Fruit fly (Drosophila melanogaster) whole organism, embryonic: ENCODE data around the gene brn.
A peak's percentile ranks its signal among the peaks of the same experiment; 100 is the strongest.

ENCODE experiments used
- ATbp ChIP-seq: fragments of 200-800 bp; sonication (Bioruptor generic); optimal IDR thresholded peaks from 2 replicates; lab custom pipeline; 2017; ENCODE audit warnings: missing biosample characterization, mild to moderate bottlenecking, missing genetic modification characterization, missing genetic modification reagents
- Asciz ChIP-seq: fragments of 200-800 bp; sonication (Bioruptor generic); optimal IDR thresholded peaks from 2 replicates; lab custom pipeline; 2017; ENCODE audit warnings: missing biosample characterization, mild to moderate bottlenecking, missing genetic modification characterization, missing genetic modification reagents
- Atf-2 ChIP-seq: fragments of 200-800 bp; sonication (Bioruptor generic); optimal IDR thresholded peaks from 2 replicates; lab custom pipeline; 2016; ENCODE audit warnings: missing biosample characterization, missing genetic modification characterization
- BEAF-32 ChIP-seq: fragments of 200-800 bp; sonication (Bioruptor generic); optimal IDR thresholded peaks from 3 replicates; lab custom pipeline; 2017; ENCODE audit warnings: missing biosample characterization, missing genetic modification characterization, mild to moderate bottlenecking, moderate library complexity, missing genetic modification reagents
- CG10209 ChIP-seq: fragments of 200-800 bp; sonication (Bioruptor generic); optimal IDR thresholded peaks from 3 replicates; lab custom pipeline; 2017; ENCODE audit warnings: missing biosample characterization, mild to moderate bottlenecking, missing genetic modification characterization, missing genetic modification reagents
- CG10431 ChIP-seq: fragments of 200-800 bp; sonication (Bioruptor generic); optimal IDR thresholded peaks from 3 replicates; lab custom pipeline; 2018; ENCODE audit warnings: missing biosample characterization, mild to moderate bottlenecking, missing genetic modification characterization
- CG10462 ChIP-seq: fragments of 200-800 bp; sonication (Bioruptor generic); optimal IDR thresholded peaks from 2 replicates; lab custom pipeline; 2016; ENCODE audit warnings: missing biosample characterization, missing genetic modification characterization
- CG11504 ChIP-seq: fragments of 200-800 bp; sonication (Bioruptor generic); optimal IDR thresholded peaks from 3 replicates; lab custom pipeline; 2019; ENCODE audit warnings: missing biosample characterization, mild to moderate bottlenecking, missing genetic modification characterization, moderate library complexity
- CG11696 ChIP-seq: fragments of 200-800 bp; sonication (Bioruptor generic); IDR thresholded peaks from 2 replicates; pipeline ENCODE4 v1.3.6; 2022; ENCODE audit warnings: missing biosample characterization, missing genetic modification characterization
- CG12769 ChIP-seq: fragments of 200-800 bp; sonication (Bioruptor generic); optimal IDR thresholded peaks from 2 replicates; lab custom pipeline; 2019; ENCODE audit warnings: missing biosample characterization, mild to moderate bottlenecking, missing genetic modification characterization, moderate library complexity
- CG13424 ChIP-seq: fragments of 200-800 bp; sonication (Bioruptor generic); optimal IDR thresholded peaks from 2 replicates; lab custom pipeline; 2019; ENCODE audit warnings: missing biosample characterization, mild to moderate bottlenecking, missing genetic modification characterization, moderate library complexity
- CG14441 ChIP-seq: fragments of 200-800 bp; sonication (Bioruptor generic); IDR thresholded peaks from 2 replicates; pipeline ENCODE4 v1.3.6; 2022; ENCODE audit warnings: missing biosample characterization, missing genetic modification characterization
- CG17328 ChIP-seq: fragments of 200-800 bp; sonication (Bioruptor generic); IDR thresholded peaks from 2 replicates; pipeline ENCODE4 v1.3.6; 2022; ENCODE audit warnings: missing biosample characterization, missing genetic modification characterization
- CG17385 ChIP-seq: fragments of 200-800 bp; sonication (Bioruptor generic); optimal IDR thresholded peaks from 3 replicates; lab custom pipeline; 2018; ENCODE audit warnings: missing biosample characterization, mild to moderate bottlenecking, missing genetic modification characterization
- CG2120 ChIP-seq: fragments of 200-800 bp; sonication (Bioruptor generic); optimal IDR thresholded peaks from 3 replicates; lab custom pipeline; 2016; ENCODE audit warnings: missing biosample characterization, missing genetic modification characterization
- CG2202 ChIP-seq: fragments of 200-800 bp; sonication (Bioruptor generic); optimal IDR thresholded peaks from 2 replicates; lab custom pipeline; 2018; ENCODE audit warnings: missing biosample characterization, mild to moderate bottlenecking, missing genetic modification characterization
- CG32532 ChIP-seq: fragments of 200-800 bp; sonication (Bioruptor generic); IDR thresholded peaks from 2 replicates; pipeline ENCODE4 v1.3.6; 2022; ENCODE audit warnings: missing biosample characterization, missing genetic modification characterization
- CG3281 ChIP-seq: fragments of 200-800 bp; sonication (Bioruptor generic); optimal IDR thresholded peaks from 3 replicates; lab custom pipeline; 2017; ENCODE audit warnings: missing biosample characterization, mild to moderate bottlenecking, missing genetic modification characterization
- CG4328 ChIP-seq: fragments of 200-800 bp; sonication (Bioruptor generic); optimal IDR thresholded peaks from 3 replicates; lab custom pipeline; 2017; ENCODE audit warnings: missing biosample characterization, missing genetic modification reagents, missing genetic modification characterization
- CG43689 ChIP-seq: fragments of 200-800 bp; sonication (Bioruptor generic); IDR thresholded peaks from 2 replicates; pipeline ENCODE4 v1.3.6; 2022; ENCODE audit warnings: missing biosample characterization, missing genetic modification characterization
- CG6254 ChIP-seq: fragments of 200-800 bp; sonication (Bioruptor generic); optimal IDR thresholded peaks from 3 replicates; lab custom pipeline; 2017; ENCODE audit warnings: mild to moderate bottlenecking, missing biosample characterization, missing genetic modification reagents, missing genetic modification characterization
- CG6654 ChIP-seq: fragments of 200-800 bp; sonication (Bioruptor generic); optimal IDR thresholded peaks from 2 replicates; lab custom pipeline; 2017; ENCODE audit warnings: missing biosample characterization, mild to moderate bottlenecking, missing genetic modification characterization
- CG6683 ChIP-seq: fragments of 200-800 bp; sonication (Bioruptor generic); optimal IDR thresholded peaks from 2 replicates; lab custom pipeline; 2017; ENCODE audit warnings: missing biosample characterization, mild to moderate bottlenecking, missing genetic modification characterization, missing genetic modification reagents
- CG6854 ChIP-seq: fragments of 200-800 bp; sonication (Bioruptor generic); optimal IDR thresholded peaks from 3 replicates; lab custom pipeline; 2017; ENCODE audit warnings: missing biosample characterization, mild to moderate bottlenecking, missing genetic modification characterization
- CrebB ChIP-seq: fragments of 200-800 bp; sonication (Bioruptor generic); optimal IDR thresholded peaks from 3 replicates; lab custom pipeline; 2018; ENCODE audit warnings: missing biosample characterization, mild to moderate bottlenecking, missing genetic modification characterization
- Dip3 ChIP-seq: fragments of 200-800 bp; sonication (Bioruptor generic); optimal IDR thresholded peaks from 3 replicates; lab custom pipeline; 2016; ENCODE audit warnings: missing biosample characterization, missing genetic modification characterization
- Drgx ChIP-seq: fragments of 200-800 bp; sonication (Bioruptor generic); IDR thresholded peaks from 2 replicates; pipeline ENCODE4 v1.3.6; 2022; ENCODE audit warnings: missing biosample characterization, missing genetic modification characterization
- Hr39 ChIP-seq: fragments of >200 bp; optimal IDR thresholded peaks from 2 replicates; lab custom pipeline; 2017
- Lpt ChIP-seq: fragments of >200 bp; optimal IDR thresholded peaks from 2 replicates; lab custom pipeline; 2018; ENCODE audit warnings: missing biosample characterization, missing genetic modification characterization
- Med ChIP-seq: fragments of 200-800 bp; sonication (Bioruptor generic); peaks from one replicate; lab custom pipeline; 2016; ENCODE audit warnings: missing biosample characterization, missing genetic modification characterization, mild to moderate bottlenecking, inconsistent platforms, moderate library complexity
- NC2α ChIP-seq: fragments of 200-800 bp; sonication (Bioruptor generic); optimal IDR thresholded peaks from 2 replicates; lab custom pipeline; 2016; ENCODE audit warnings: missing biosample characterization, missing genetic modification characterization
- NK7.1 ChIP-seq: fragments of 200-800 bp; sonication (Bioruptor generic); optimal IDR thresholded peaks from 3 replicates; lab custom pipeline; 2016; ENCODE audit warnings: missing biosample characterization, missing genetic modification characterization
- Nf-YB ChIP-seq: fragments of 200-800 bp; sonication (Bioruptor generic); optimal IDR thresholded peaks from 3 replicates; lab custom pipeline; 2019; ENCODE audit warnings: missing biosample characterization, mild to moderate bottlenecking, missing genetic modification characterization, moderate library complexity
- Xrp1 ChIP-seq: fragments of 200-800 bp; sonication (Bioruptor generic); IDR thresholded peaks from 2 replicates; pipeline ENCODE4 v1.3.6; 2022; ENCODE audit warnings: missing biosample characterization, missing genetic modification characterization
- bcd ChIP-seq: fragments of 200-800 bp; sonication (Bioruptor generic); optimal IDR thresholded peaks from 2 replicates; lab custom pipeline; 2017; ENCODE audit warnings: missing biosample characterization, mild to moderate bottlenecking, missing genetic modification characterization
- br ChIP-seq: fragments of >200 bp; optimal IDR thresholded peaks from 2 replicates; lab custom pipeline; 2017
- btn ChIP-seq: fragments of 200-800 bp; sonication (Bioruptor generic); optimal IDR thresholded peaks from 2 replicates; lab custom pipeline; 2016; ENCODE audit warnings: missing biosample characterization, missing genetic modification characterization
- dmrt99B ChIP-seq: fragments of 200-800 bp; sonication (Bioruptor generic); optimal IDR thresholded peaks from 2 replicates; lab custom pipeline; 2018; ENCODE audit warnings: missing biosample characterization, mild to moderate bottlenecking, missing genetic modification characterization, moderate library complexity
- dysf ChIP-seq: fragments of 200-800 bp; sonication (Bioruptor generic); IDR thresholded peaks from 3 replicates; pipeline ENCODE4 v1.3.6; 2022; ENCODE audit warnings: missing biosample characterization, missing genetic modification characterization
- fd64A ChIP-seq: fragments of 200-800 bp; sonication (Bioruptor generic); optimal IDR thresholded peaks from 3 replicates; lab custom pipeline; 2018; ENCODE audit warnings: missing biosample characterization, mild to moderate bottlenecking, missing genetic modification characterization
- ham ChIP-seq: fragments of 200-800 bp; sonication (Bioruptor generic); IDR thresholded peaks from 2 replicates; pipeline ENCODE4 v1.3.6; 2022; ENCODE audit warnings: missing biosample characterization, missing genetic modification characterization
- inv ChIP-seq: fragments of 200-800 bp; sonication (Bioruptor generic); IDR thresholded peaks from 2 replicates; pipeline ENCODE4 v1.3.6; 2022; ENCODE audit warnings: missing biosample characterization, missing genetic modification characterization; ENCODE audit not compliant: partially characterized antibody
- ken ChIP-seq: fragments of 200-800 bp; sonication (Bioruptor generic); IDR thresholded peaks from 3 replicates; pipeline ENCODE4 v1.3.6; 2022; ENCODE audit warnings: missing biosample characterization, missing genetic modification characterization
- lab ChIP-seq: fragments of 200-800 bp; sonication (Bioruptor generic); optimal IDR thresholded peaks from 3 replicates; lab custom pipeline; 2017; ENCODE audit warnings: missing biosample characterization, missing genetic modification characterization, mild to moderate bottlenecking, moderate library complexity, missing genetic modification reagents
- p53 ChIP-seq: fragments of 200-800 bp; sonication (Bioruptor generic); optimal IDR thresholded peaks from 2 replicates; lab custom pipeline; 2016; ENCODE audit warnings: missing biosample characterization, missing genetic modification characterization
- row ChIP-seq: fragments of 200-800 bp; sonication (Bioruptor generic); IDR thresholded peaks from 3 replicates; pipeline ENCODE4 v1.3.6; 2022; ENCODE audit warnings: missing biosample characterization, missing genetic modification characterization
- sens ChIP-seq: fragments of 200-800 bp; sonication (Bioruptor generic); peaks from one replicate; lab custom pipeline; 2016; ENCODE audit warnings: missing biosample characterization, missing genetic modification characterization
- tap ChIP-seq: fragments of 200-800 bp; optimal IDR thresholded peaks from 3 replicates; lab custom pipeline; 2019; ENCODE audit warnings: missing biosample characterization, mild to moderate bottlenecking, missing genetic modification characterization, moderate library complexity
- tio ChIP-seq: fragments of 200-800 bp; sonication (Bioruptor generic); optimal IDR thresholded peaks from 2 replicates; lab custom pipeline; 2017; ENCODE audit warnings: missing biosample characterization, missing genetic modification characterization, inconsistent platforms
- wdn ChIP-seq: fragments of 200-800 bp; sonication (Bioruptor generic); IDR thresholded peaks from 2 replicates; pipeline ENCODE4 v1.3.6; 2022; ENCODE audit warnings: missing biosample characterization, missing genetic modification characterization
- zen ChIP-seq: fragments of 200-800 bp; sonication (Bioruptor generic); optimal IDR thresholded peaks from 3 replicates; lab custom pipeline; 2018; ENCODE audit warnings: missing biosample characterization, mild to moderate bottlenecking, missing genetic modification characterization, moderate library complexity
- zfh2 ChIP-seq: fragments of 200-800 bp; sonication (Bioruptor generic); optimal IDR thresholded peaks from 2 replicates; lab custom pipeline; 2016; ENCODE audit warnings: missing biosample characterization, missing genetic modification characterization

The brn gene

dm6 chrX:4150989-4151388 is 46.8 kb downstream of the brn start (continued):
- TF ChIP-seq ATbp (GFP tag; lab: Kevin White, UChicago) (no peak), br (no peak), CG6854 (GFP tag; lab: Kevin White, UChicago) (no peak), CG10209 (GFP tag; lab: Kevin White, UChicago) (no peak), Hr39 (no peak), CG17385 (GFP tag; lab: Kevin White, UChicago) (no peak), btn (GFP tag; lab: Kevin White, UChicago) (no peak), lab (peak; percentile 27), CG6683 (GFP tag; lab: Kevin White, UChicago) (no peak), sens (GFP tag; lab: Kevin White, UChicago) (peak; percentile 10), Dip3 (GFP tag; lab: Kevin White, UChicago) (no peak), Atf-2 (GFP tag; lab: Kevin White, UChicago) (no peak), NK7.1 (no peak), BEAF-32 (GFP tag; lab: Kevin White, UChicago) (no peak), dmrt99B (tag; lab: Kevin White, UChicago) (peak; percentile 41), CG43689 (GFP tag; lab: Robert Waterston, UW) (no peak), ham (GFP tag; lab: Robert Waterston, UW) (no peak), zfh2 (GFP tag; lab: Kevin White, UChicago) (no peak), row (GFP tag; lab: Robert Waterston, UW) (peak; percentile 56; the same call in 2 of the 3 replicates), Xrp1 (GFP tag; lab: Robert Waterston, UW) (peak; percentile 32; the same call in 1 of the 2 replicates), Drgx (peak; percentile 55; the same call in 1 of the 2 replicates), Nf-YB (no peak), wdn (GFP tag; lab: Robert Waterston, UW) (no peak), zen (peak; percentile 3), dysf (GFP tag; lab: Robert Waterston, UW) (0 out of 3 replicates have a peak, but pooled peaks have one; percentile 20), Med (GFP tag; lab: Kevin White, UChicago) (peak; percentile 64), CG6654 (GFP tag; lab: Kevin White, UChicago) (no peak), tio (peak; percentile 8), tap (tag; lab: Kevin White, UChicago) (no peak), Asciz (GFP tag; lab: Kevin White, UChicago) (no peak), CG10431 (GFP tag; lab: Kevin White, UChicago) (no peak), CG14441 (peak; percentile 35; the same call in 1 of the 2 replicates), fd64A (GFP tag; lab: Kevin White, UChicago) (no peak), CG10462 (GFP tag; lab: Kevin White, UChicago) (no peak), p53 (GFP tag; lab: Kevin White, UChicago) (no peak), CG2202 (tag; lab: Kevin White, UChicago) (no peak), CG11504 (tag; lab: Kevin White, UChicago) (peak; percentile 23), CG6254 (GFP tag; lab: Kevin White, UChicago) (no peak), ken (0 out of 3 replicates have a peak, but pooled peaks have one; percentile 23), CG32532 (GFP tag; lab: Robert Waterston, UW) (0 out of 2 replicates have a peak, but pooled peaks have one; percentile 7), CG2120 (GFP tag; lab: Kevin White, UChicago) (peak; percentile 24), CG17328 (GFP tag; lab: Robert Waterston, UW) (no peak), CG13424 (tag; lab: Kevin White, UChicago) (no peak), CG4328 (GFP tag; lab: Kevin White, UChicago) (no peak), CG11696 (0 out of 2 replicates have a peak, but pooled peaks have one; percentile 52), Lpt (GFP tag; lab: Kevin White, UChicago) (no peak), CG3281 (GFP tag; lab: Kevin White, UChicago) (no peak), NC2α (GFP tag; lab: Kevin White, UChicago) (no peak), inv (GFP tag; lab: Robert Waterston, UW) (no peak), bcd (GFP tag; lab: Kevin White, UChicago) (no peak), CrebB (tag; lab: Kevin White, UChicago) (no peak), CG12769 (no peak)
